Worm (Caenorhabditis elegans) whole organism, L4 larva: ENCODE data around the gene kin-21.

ENCODE experiments used
- F44E2.7 ChIP-seq: fragments of 200-800 bp; sonication (Bioruptor generic); IDR thresholded peaks from 2 replicates; pipeline ENCODE4 v2.1.2; 2022; ENCODE audit warnings: missing genetic modification characterization, missing compliant biosample characterization
- F49E8.2 ChIP-seq: sonication (generic microtip); optimal IDR thresholded peaks from 2 replicates; lab custom pipeline; 2016; ENCODE audit warnings: missing compliant biosample characterization, mild to moderate bottlenecking, missing genetic modification characterization, borderline replicate concordance
- Y105C5A.15 ChIP-seq: fragments of 200-800 bp; sonication (Bioruptor generic); IDR thresholded peaks from 2 replicates; pipeline ENCODE4 v1.3.6; 2022; ENCODE audit warnings: missing genetic modification characterization, missing compliant biosample characterization
- Y48G9A.11 ChIP-seq: fragments of 200-800 bp; sonication (Bioruptor generic); IDR thresholded peaks from 2 replicates; pipeline ENCODE4 v1.3.6; 2022; ENCODE audit warnings: missing genetic modification reagents, missing genetic modification characterization, missing compliant biosample characterization
- aha-1 ChIP-seq: fragments of 150-350 bp; peaks from one replicate; lab custom pipeline; 2014; ENCODE audit warnings: missing biosample characterization, missing genetic modification characterization
- ceh-20 ChIP-seq: fragments of 200-800 bp; sonication (Bioruptor generic); IDR thresholded peaks from 2 replicates; pipeline ENCODE4 v1.3.6; 2022; ENCODE audit warnings: missing genetic modification reagents, missing genetic modification characterization, missing compliant biosample characterization
- ceh-44 ChIP-seq: fragments of 200-800 bp; sonication (Bioruptor generic); IDR thresholded peaks from 2 replicates; pipeline ENCODE4 v1.3.6; 2022; ENCODE audit warnings: missing genetic modification reagents, missing genetic modification characterization, missing compliant biosample characterization
- ceh-62 ChIP-seq: sonication (generic microtip); optimal IDR thresholded peaks from 2 replicates; lab custom pipeline; 2017; ENCODE audit warnings: missing biosample characterization, missing genetic modification characterization
- ces-1 ChIP-seq: fragments of 150-350 bp; sonication (generic microtip); optimal IDR thresholded peaks from 4 replicates; lab custom pipeline; 2014; ENCODE audit warnings: missing biosample characterization, missing genetic modification reagents, missing genetic modification characterization
- daf-8 ChIP-seq: fragments of 200-800 bp; sonication (Bioruptor generic); IDR thresholded peaks from 2 replicates; pipeline ENCODE4 v1.3.6; 2022; ENCODE audit warnings: missing genetic modification characterization, missing compliant biosample characterization
- dmd-9 ChIP-seq: fragments of 200-800 bp; sonication (Bioruptor generic); IDR thresholded peaks from 2 replicates; pipeline ENCODE4 v1.3.6; 2022; ENCODE audit warnings: missing genetic modification reagents, missing genetic modification characterization, missing compliant biosample characterization
- gei-8 ChIP-seq: fragments of 200-800 bp; sonication (Bioruptor generic); optimal IDR thresholded peaks from 2 replicates; lab custom pipeline; 2018; ENCODE audit warnings: mild to moderate bottlenecking, missing genetic modification characterization, missing compliant biosample characterization
- hlh-30 ChIP-seq: sonication (generic microtip); optimal IDR thresholded peaks from 2 replicates; lab custom pipeline; 2017; ENCODE audit warnings: antibody characterized with exemption, mild to moderate bottlenecking, missing genetic modification characterization, missing compliant biosample characterization; ENCODE audit not compliant: insufficient read depth
- lin-13 ChIP-seq: fragments of 150-350 bp; optimal IDR thresholded peaks from 2 replicates; lab custom pipeline; 2014; ENCODE audit warnings: missing biosample characterization, missing genetic modification reagents, missing genetic modification characterization
- lin-39 ChIP-seq: fragments of 150-350 bp; optimal IDR thresholded peaks from 2 replicates; lab custom pipeline; 2014; ENCODE audit warnings: missing biosample characterization, missing genetic modification reagents, missing genetic modification characterization
- lir-3 ChIP-seq: sonication (generic microtip); optimal IDR thresholded peaks from 2 replicates; lab custom pipeline; 2016; ENCODE audit warnings: mild to moderate bottlenecking, missing genetic modification characterization, missing compliant biosample characterization
- lsy-2 ChIP-seq, 2 experiments: fragments of 150-350 bp in 1 of 2; sonication (generic microtip) in 1 of 2; optimal IDR thresholded peaks; 2 replicates each; lab custom pipeline; 2014 to 2017; ENCODE audit warnings: missing biosample characterization in 2 of 2, missing genetic modification characterization in 2 of 2
- madf-9 ChIP-seq: fragments of 200-800 bp; sonication (Bioruptor generic); conservative IDR thresholded peaks from 2 replicates; pipeline ENCODE4 v1.3.6; 2022; ENCODE audit warnings: missing genetic modification reagents, missing genetic modification characterization, missing compliant biosample characterization
- mep-1 ChIP-seq: fragments of 150-350 bp; sonication (generic microtip); optimal IDR thresholded peaks from 3 replicates; lab custom pipeline; 2014; ENCODE audit warnings: missing biosample characterization, missing genetic modification characterization
- mxl-3 ChIP-seq: fragments of 200-800 bp; sonication (Bioruptor generic); optimal IDR thresholded peaks from 2 replicates; lab custom pipeline; 2018; ENCODE audit warnings: mild to moderate bottlenecking, missing genetic modification characterization, missing compliant biosample characterization
- nhr-11 ChIP-seq: fragments of 150-350 bp; optimal IDR thresholded peaks from 2 replicates; lab custom pipeline; 2014; ENCODE audit warnings: missing biosample characterization, missing genetic modification characterization
- nhr-111 ChIP-seq: fragments of 200-800 bp; sonication (Bioruptor generic); optimal IDR thresholded peaks from 2 replicates; lab custom pipeline; 2018; ENCODE audit warnings: mild to moderate bottlenecking, missing genetic modification characterization, missing compliant biosample characterization
- nhr-25 ChIP-seq: sonication (generic microtip); optimal IDR thresholded peaks from 2 replicates; lab custom pipeline; 2017; ENCODE audit warnings: missing genetic modification characterization, mild to moderate bottlenecking, missing compliant biosample characterization, antibody characterized with exemption, moderate library complexity, borderline replicate concordance; ENCODE audit not compliant: insufficient read depth
- nhr-41 ChIP-seq: fragments of 200-800 bp; sonication (Bioruptor generic); IDR thresholded peaks from 2 replicates; pipeline ENCODE4 v1.3.6; 2022; ENCODE audit warnings: missing genetic modification reagents, missing genetic modification characterization, missing compliant biosample characterization
- nhr-6 ChIP-seq: fragments of 150-350 bp; optimal IDR thresholded peaks from 2 replicates; lab custom pipeline; 2014; ENCODE audit warnings: missing biosample characterization, missing genetic modification characterization
- pqm-1 ChIP-seq: sonication (generic microtip); optimal IDR thresholded peaks from 2 replicates; lab custom pipeline; 2017; ENCODE audit warnings: missing biosample characterization, missing genetic modification characterization
- sdz-12 ChIP-seq: fragments of 200-800 bp; sonication (Bioruptor generic); optimal IDR thresholded peaks from 2 replicates; lab custom pipeline; 2018; ENCODE audit warnings: mild to moderate bottlenecking, missing genetic modification characterization, missing compliant biosample characterization
- tag-97 ChIP-seq: fragments of 200-800 bp; sonication (Bioruptor generic); IDR thresholded peaks from 2 replicates; pipeline ENCODE4 v1.3.6; 2022; ENCODE audit warnings: missing genetic modification characterization, missing compliant biosample characterization
- unc-62 ChIP-seq, 3 experiments: fragments of 150-350 bp in 1 of 3; sonication (generic microtip); optimal IDR thresholded peaks in 2 of 3; peaks in 1 of 3; 1 replicate in 1 of 3; 2 replicates in 2 of 3; lab custom pipeline; 2014 to 2017; ENCODE audit warnings: missing biosample characterization in 3 of 3, missing genetic modification characterization in 3 of 3, missing genetic modification reagents in 3 of 3, missing genotype in 1 of 3
- zag-1 ChIP-seq: fragments of 150-350 bp; optimal IDR thresholded peaks from 2 replicates; lab custom pipeline; 2014; ENCODE audit warnings: missing biosample characterization, missing genetic modification characterization

kin-21 gene

ce11 chrIV:9803544-9803943 is 29.1 kb upstream of the kin-21 start (continued):
- TF ChIP-seq lsy-2 (tag; optimal IDR thresholded peaks at IDR 0.05; lab: Kevin White, UChicago) (peak in 1 of 2 experiments; percentile 71), mxl-3 (GFP tag; lab: Kevin White, UChicago) (peak; percentile 64), lin-13 (GFP tag; lab: Kevin White, UChicago) (peak; percentile 44), pqm-1 (peak; percentile 40), nhr-25 (tag; lab: Kevin White, UChicago) (no peak), unc-62 (GFP tag; optimal IDR thresholded peaks at IDR 0.05 in 1 of 2; lab: Kevin White, UChicago) (peak in 1 of 2 experiments; percentile 97), unc-62 (tag; optimal IDR thresholded peaks at IDR 0.05; lab: Kevin White, UChicago) (no peak)

- TF ChIP-seq dmd-9 (GFP tag; lab: Robert Waterston, UW): no peak
- no peak for TF ChIP-seq mep-1
- TF ChIP-seq ceh-44: no peak
- TF ChIP-seq F44E2.7 (GFP tag; lab: Robert Waterston, UW): no peak
- no peak for TF ChIP-seq aha-1 (tag; lab: Kevin White, UChicago)
- no peak for TF ChIP-seq lin-13 (GFP tag; lab: Kevin White, UChicago)
- TF ChIP-seq Y48G9A.11 (GFP tag; lab: Robert Waterston, UW): no peak
- TF ChIP-seq gei-8 (GFP tag; lab: Kevin White, UChicago): no peak
- TF ChIP-seq ces-1: no peak
- TF ChIP-seq nhr-11 (tag; lab: Kevin White, UChicago): no peak
- no peak for TF ChIP-seq nhr-25 (tag; lab: Kevin White, UChicago)
- no peak for TF ChIP-seq sdz-12 (GFP tag; lab: Kevin White, UChicago)
- TF ChIP-seq daf-8 (GFP tag; lab: Robert Waterston, UW): no peak
- TF ChIP-seq tag-97 (GFP tag; lab: Robert Waterston, UW): no peak
- TF ChIP-seq ceh-62: no peak
Measured at ce11 chrIV:9810633-9811032, 22.1 kb upstream of the kin-21 start, which contains the start of gene dct-15. Gene dct-15, minus strand, starts transcription at chrIV:9810733.

ce11 chrIV:9811487-9811886 is 21.2 kb upstream of the kin-21 start:
- TF ChIP-seq aha-1 (tag; lab: Kevin White, UChicago) (peak; percentile 63), zag-1 (tag; lab: Kevin White, UChicago) (no peak)

DNA sequence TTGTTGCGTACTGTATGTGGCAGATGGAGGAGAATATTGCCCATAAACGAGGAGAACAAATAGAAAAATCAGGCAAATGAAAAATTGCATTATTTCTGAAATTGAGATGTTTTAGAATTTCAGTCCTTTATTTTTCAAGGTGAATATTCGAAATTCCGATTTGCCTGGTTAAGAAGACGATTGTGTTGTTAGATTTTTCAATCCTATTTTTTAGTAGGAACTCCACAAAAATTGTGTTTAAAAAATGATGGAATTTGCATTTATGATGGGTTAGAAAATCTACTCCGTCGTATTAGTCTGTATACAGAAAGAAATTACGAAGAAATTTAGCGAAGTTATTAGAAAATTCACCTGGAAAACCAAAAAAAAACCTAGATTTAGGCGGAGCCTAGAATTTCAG is 17.3 kb upstream of the kin-21 start, which contains the start of gene egl-20:
egl-20 (minus strand) TSS at position 101 of the 400 bp plus-strand sequence.
- TF ChIP-seq lin-39 (tag; lab: Kevin White, UChicago): no peak
- TF ChIP-seq nhr-25 (tag; lab: Kevin White, UChicago): no peak
- TF ChIP-seq lsy-2 (tag; optimal IDR thresholded peaks at IDR 0.05; lab: Kevin White, UChicago): no peak
- no peak for TF ChIP-seq nhr-111
- no peak for TF ChIP-seq Y105C5A.15 (GFP tag; lab: Robert Waterston, UW)
- TF ChIP-seq hlh-30 (tag; lab: Kevin White, UChicago): no peak
- TF ChIP-seq mxl-3 (GFP tag; lab: Kevin White, UChicago): no peak
- no peak for TF ChIP-seq nhr-6 (tag; lab: Kevin White, UChicago)
- TF ChIP-seq nhr-41 (GFP tag; lab: Robert Waterston, UW): no peak
- TF ChIP-seq ceh-20: no peak
- TF ChIP-seq gei-8 (GFP tag; lab: Kevin White, UChicago): no peak
- TF ChIP-seq F49E8.2 (tag; lab: Kevin White, UChicago): no peak
- no peak for TF ChIP-seq madf-9 (GFP tag; lab: Robert Waterston, UW)

DNA sequence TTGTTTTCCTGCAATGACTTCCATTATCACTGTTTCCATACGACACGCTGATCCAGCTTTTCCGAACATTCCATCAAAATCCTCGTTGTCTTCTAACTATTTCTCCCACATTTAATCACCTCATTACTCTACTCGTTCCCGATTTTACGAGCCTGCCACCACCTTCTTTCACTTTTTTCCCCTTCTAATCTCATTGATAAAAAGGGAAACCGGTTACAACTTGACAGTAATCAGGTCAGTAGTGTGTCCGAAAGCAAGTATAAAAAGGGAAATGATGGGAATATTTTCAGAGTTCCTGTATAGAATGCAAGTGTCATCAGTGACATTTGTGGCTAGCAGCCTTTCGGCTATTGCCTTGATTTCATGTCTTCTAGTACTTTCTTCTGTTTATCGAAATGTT is 11.1 kb upstream of the kin-21 start, which contains the start of gene col-123:
col-123 (plus strand) TSS at position 301 of the 400 bp plus-strand sequence.
- no peak for TF ChIP-seq lir-3 (tag; lab: Kevin White, UChicago)
- TF ChIP-seq, all 104 proteins: peak for 0
